Worm (Caenorhabditis elegans) whole organism, L4/young adult: ENCODE results near the gene ZK218.4.

Experiments used
- W03F9.2 ChIP-seq: fragments of 150-350 bp; optimal IDR thresholded peaks from 2 replicates; lab custom pipeline; 2014; ENCODE audit warnings: missing biosample characterization, missing genetic modification characterization
- dao-5 ChIP-seq: sonication (generic microtip); optimal IDR thresholded peaks from 2 replicates; lab custom pipeline; 2016; ENCODE audit warnings: missing genotype, missing genetic modification characterization, moderate library complexity, missing compliant biosample characterization
- him-1 ChIP-seq: sonication (generic microtip); optimal IDR thresholded peaks from 2 replicates; lab custom pipeline; 2016; ENCODE audit warnings: missing genotype, missing genetic modification reagents, missing genetic modification characterization, missing compliant biosample characterization

The ZK218.4 gene

DNA sequence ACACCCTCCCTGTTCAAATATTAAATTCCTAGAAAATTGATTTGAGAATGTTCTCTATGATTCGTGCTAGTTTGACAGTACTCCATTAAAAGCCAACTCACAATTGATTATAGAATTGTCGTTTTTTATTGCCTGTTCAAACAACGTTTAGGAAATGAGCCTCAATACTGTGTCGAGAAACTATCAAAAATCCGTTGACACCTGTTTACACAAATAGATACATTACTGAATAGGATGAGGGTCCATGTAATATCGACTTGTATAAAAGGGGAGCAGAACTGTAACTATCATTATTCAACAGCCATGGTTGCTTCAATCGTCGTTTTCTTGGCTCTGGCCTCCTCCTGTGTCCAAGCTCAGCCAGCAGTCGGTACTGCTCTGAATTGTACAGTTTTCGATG, 2.2 kb downstream of the ZK218.4 start, which contains the start of gene ZK218.5:
Gene ZK218.5, plus strand, starts transcription at position 301 of the 400 bp plus-strand sequence.
- no peak for TF ChIP-seq him-1 (tag; lab: Kevin White, UChicago)
- TF ChIP-seq W03F9.2 (tag; lab: Kevin White, UChicago), result no peak
- no peak for TF ChIP-seq dao-5 (tag; lab: Kevin White, UChicago)

DNA sequence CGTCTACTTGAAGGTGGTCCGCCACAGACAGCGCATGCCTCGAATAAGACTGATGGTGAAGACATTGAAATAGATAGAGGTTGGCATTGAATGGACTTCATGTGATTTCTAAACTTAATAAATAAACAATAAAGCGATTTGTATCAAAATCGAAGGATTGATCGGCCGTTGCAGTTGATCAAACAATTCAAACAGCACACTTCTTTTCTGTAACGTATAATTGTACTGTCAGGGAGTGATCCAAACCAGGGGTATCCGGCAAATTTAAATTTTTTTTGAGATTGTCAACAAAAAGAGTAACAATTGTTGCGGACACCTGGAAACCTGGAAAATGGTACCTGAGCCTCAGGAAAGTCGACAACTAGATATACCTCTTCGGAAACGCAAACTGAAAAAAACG, 5.9 kb downstream of the ZK218.4 start, which contains the start of gene nhr-248:
Gene nhr-248, minus strand, starts transcription at position 101 of the 400 bp plus-strand sequence.
- TF ChIP-seq him-1 (tag; lab: Kevin White, UChicago), result no peak
- no peak for TF ChIP-seq dao-5 (tag; lab: Kevin White, UChicago)

DNA sequence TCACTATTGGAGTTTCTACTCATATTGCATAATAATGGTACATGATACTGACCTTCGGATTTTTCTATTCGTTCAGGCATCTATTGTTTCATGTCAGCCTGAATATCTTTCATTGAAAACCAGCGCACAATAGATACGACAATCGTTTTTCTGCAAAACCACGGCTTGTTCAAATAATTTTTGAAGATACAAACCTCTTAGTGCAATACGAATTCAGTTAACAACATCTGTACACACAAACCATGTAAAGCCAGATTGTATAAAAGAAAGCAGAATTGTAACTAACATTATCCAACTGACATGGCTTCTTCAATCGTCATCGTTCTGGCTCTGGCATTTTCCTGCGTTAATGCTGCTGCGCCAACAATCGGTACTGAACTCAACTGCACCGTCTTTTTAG, 6.8 kb downstream of the ZK218.4 start, which contains the start of gene ZK218.7:
Gene ZK218.7, plus strand, starts transcription at position 301 of the 400 bp plus-strand sequence.
- TF ChIP-seq dao-5 (tag; lab: Kevin White, UChicago) (no peak), him-1 (tag; lab: Kevin White, UChicago) (no peak), W03F9.2 (tag; lab: Kevin White, UChicago) (no peak)

DNA sequence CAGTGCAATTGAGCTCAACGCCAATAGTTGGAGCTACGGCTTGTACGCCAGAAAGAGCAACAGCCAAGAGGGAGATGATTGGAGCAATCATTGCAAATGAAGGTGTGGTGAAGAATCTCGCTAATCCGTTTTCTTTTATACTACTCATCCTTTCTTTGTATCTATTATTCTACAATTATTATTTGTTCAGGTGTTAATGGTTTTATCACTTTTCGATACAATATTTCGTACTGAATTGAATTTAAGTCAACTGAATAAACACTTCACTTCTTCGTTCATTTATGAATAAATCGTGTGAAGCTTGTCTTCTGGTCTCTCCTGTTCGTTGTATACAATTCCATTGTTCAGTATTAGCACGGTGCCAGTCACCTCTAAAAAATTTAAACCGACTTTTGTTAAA, 9.7 kb downstream of the ZK218.4 start, which contains the start of gene ZK218.11:
Gene ZK218.11, minus strand, starts transcription at position 101 of the 400 bp plus-strand sequence.
- TF ChIP-seq him-1 (tag; lab: Kevin White, UChicago), result no peak
- TF ChIP-seq dao-5 (tag; lab: Kevin White, UChicago), result no peak
- no peak for TF ChIP-seq W03F9.2 (tag; lab: Kevin White, UChicago)
